Fruit fly (Drosophila melanogaster) whole organism, larva: ENCODE data around the gene CG13807.
A peak's percentile ranks its signal among the peaks of the same experiment; 100 is the strongest.

ENCODE experiments used
- noc ChIP-seq: fragments of 200-800 bp; sonication (Bioruptor generic); optimal IDR thresholded peaks from 3 replicates; lab custom pipeline; 2019; ENCODE audit warnings: missing biosample characterization, mild to moderate bottlenecking, missing genetic modification characterization, moderate library complexity

The CG13807 gene

dm6 chr3L:2262515-2262944 lies at the start of gene CG13807, which contains the start of gene oxt:
Gene CG13807, plus strand, starts transcription at chr3L:2262919.
Gene oxt, minus strand, starts transcription at chr3L:2262664.
- peak; percentile 78 for TF ChIP-seq noc (tag; lab: Kevin White, UChicago)

dm6 chr3L:2228367-2229171 lies 34.1 kb upstream of the CG13807 start:
- no peak for TF ChIP-seq noc (tag; lab: Kevin White, UChicago)

dm6 chr3L:2229172-2229696 lies 33.5 kb upstream of the CG13807 start, which contains the start of gene Oseg2:
Gene Oseg2, plus strand, starts transcription at chr3L:2229646.
- TF ChIP-seq noc (tag; lab: Kevin White, UChicago): no peak

dm6 chr3L:2237034-2237433 lies 25.7 kb upstream of the CG13807 start, which contains the start of gene CG9018:
Gene CG9018, minus strand, starts transcription at chr3L:2237076.
- TF ChIP-seq noc (tag; lab: Kevin White, UChicago): no peak

dm6 chr3L:2237543-2238233 lies 25.0 kb upstream of the CG13807 start, which contains the start of gene ACXD:
Gene ACXD, plus strand, starts transcription at chr3L:2237608.
- TF ChIP-seq noc (tag; lab: Kevin White, UChicago): peak; percentile 87

- TF ChIP-seq noc (tag; lab: Kevin White, UChicago): no peak
Observed at dm6 chr3L:2243846-2244528, 18.7 kb upstream of the CG13807 start, which contains the start of gene CG32301. Gene CG32301, plus strand, starts transcription at chr3L:2244478.

- TF ChIP-seq noc (tag; lab: Kevin White, UChicago): no peak
Observed at dm6 chr3L:2248335-2248734, 14.4 kb upstream of the CG13807 start, which contains the start of gene CG32305. Gene CG32305, plus strand, starts transcription at chr3L:2248635.

- peak; percentile 26 for TF ChIP-seq noc (tag; lab: Kevin White, UChicago)
Observed at dm6 chr3L:2253962-2254662, 8.6 kb upstream of the CG13807 start.

- no peak for TF ChIP-seq noc (tag; lab: Kevin White, UChicago)
Observed at dm6 chr3L:2255775-2256174, 6.9 kb upstream of the CG13807 start.

dm6 chr3L:2256422-2257172 lies 6.1 kb upstream of the CG13807 start:
- no peak for TF ChIP-seq noc (tag; lab: Kevin White, UChicago)

- TF ChIP-seq noc (tag; lab: Kevin White, UChicago): peak; percentile 91
Observed at dm6 chr3L:2257412-2257862, 5.3 kb upstream of the CG13807 start, which contains the start of the genes CG1275 and Elp5. Gene CG1275, minus strand, starts transcription at chr3L:2257423. Gene Elp5, plus strand, starts transcription at chr3L:2257456.

- TF ChIP-seq noc (tag; lab: Kevin White, UChicago): no peak
Observed at dm6 chr3L:2261282-2261681, 1.4 kb upstream of the CG13807 start.

dm6 chr3L:2265692-2266444 lies 3.1 kb downstream of the CG13807 start, which contains the start of the genes ecd and CG13806:
Gene ecd, minus strand, starts transcription at chr3L:2265857.
Gene CG13806, plus strand, starts transcription at chr3L:2266394.
- TF ChIP-seq noc (tag; lab: Kevin White, UChicago): no peak
